Fruit fly (Drosophila melanogaster) S2 (cell line): ENCODE measurements around the gene CG14857.

Source experiments
- CG8478 ChIP-seq: fragments of >200 bp; optimal IDR thresholded peaks from 2 replicates; lab custom pipeline; 2018
- CTCF ChIP-seq, 2 experiments: fragments of >200 bp; optimal IDR thresholded peaks; 2 replicates each; lab custom pipeline; 2018

DNA sequence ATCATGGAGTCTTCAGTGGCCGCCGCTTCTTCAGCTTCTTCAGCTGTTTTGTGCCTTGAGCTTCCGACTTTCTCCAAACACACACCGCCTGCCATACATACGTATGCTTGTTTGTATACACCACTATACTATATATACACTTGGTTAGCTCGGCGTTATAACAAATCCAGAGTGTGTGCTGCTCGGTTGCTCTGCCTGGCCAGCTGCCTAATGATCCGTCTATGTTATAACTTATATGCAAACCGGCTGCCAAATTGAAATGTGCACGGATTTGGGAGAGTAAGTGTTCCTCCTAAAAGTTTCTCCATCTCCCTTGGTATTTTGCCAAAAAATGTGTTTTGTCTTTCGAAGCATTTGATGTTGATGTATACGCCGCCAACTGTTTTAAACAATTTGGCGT lies 38.1 kb upstream of the CG14857 start:
- TF ChIP-seq CG8478 (lab: Kevin White, UChicago) (no peak), CTCF (optimal IDR thresholded peaks at IDR 0.05; lab: Kevin White, UChicago) (no peak)
